Worm (Caenorhabditis elegans) whole organism, young adult: ENCODE results near the gene D1025.10.

Experiments
- C06A6.2 ChIP-seq: fragments of 200-800 bp; sonication (Bioruptor generic); conservative IDR thresholded peaks from 2 replicates; pipeline ENCODE4 v1.3.6; 2022; ENCODE audit warnings: missing genetic modification characterization, missing compliant biosample characterization
- C17E4.6 ChIP-seq: fragments of 200-800 bp; sonication (Bioruptor generic); IDR thresholded peaks from 2 replicates; pipeline ENCODE4 v1.3.6; 2022; ENCODE audit warnings: missing genetic modification reagents, missing genetic modification characterization, missing compliant biosample characterization
- F22D6.2 ChIP-seq: sonication (generic microtip); optimal IDR thresholded peaks from 2 replicates; lab custom pipeline; 2016; ENCODE audit warnings: mild to moderate bottlenecking, missing genetic modification characterization, missing compliant biosample characterization
- F33H1.4 ChIP-seq: fragments of 200-800 bp; sonication (Bioruptor generic); IDR thresholded peaks from 2 replicates; pipeline ENCODE4 v1.3.6; 2022; ENCODE audit warnings: missing genetic modification reagents, missing genetic modification characterization, missing compliant biosample characterization
- F39B2.1 ChIP-seq: fragments of 200-800 bp; sonication (Bioruptor generic); IDR thresholded peaks from 2 replicates; pipeline ENCODE4 v1.3.6; 2022; ENCODE audit warnings: missing genetic modification reagents, missing genetic modification characterization, missing compliant biosample characterization
- F52B5.7 ChIP-seq: sonication (generic microtip); optimal IDR thresholded peaks from 2 replicates; lab custom pipeline; 2016; ENCODE audit warnings: mild to moderate bottlenecking, missing genetic modification characterization, missing compliant biosample characterization
- K12H6.12 ChIP-seq: fragments of 200-800 bp; sonication (Bioruptor generic); optimal IDR thresholded peaks from 2 replicates; lab custom pipeline; 2018; ENCODE audit warnings: mild to moderate bottlenecking, missing genetic modification characterization, missing compliant biosample characterization
- Y56A3A.18 ChIP-seq: fragments of 200-800 bp; sonication (Bioruptor generic); IDR thresholded peaks from 2 replicates; pipeline ENCODE4 v1.3.6; 2022; ENCODE audit warnings: missing genetic modification reagents, missing genetic modification characterization, missing compliant biosample characterization
- Y67H2A.10 ChIP-seq: fragments of 200-800 bp; sonication (Bioruptor generic); conservative IDR thresholded peaks from 2 replicates; pipeline ENCODE4 v1.3.6; 2022; ENCODE audit warnings: missing genetic modification reagents, missing genetic modification characterization, missing compliant biosample characterization
- ZK185.1 ChIP-seq: sonication (generic microtip); optimal IDR thresholded peaks from 2 replicates; lab custom pipeline; 2016; ENCODE audit warnings: mild to moderate bottlenecking, missing genetic modification characterization, missing compliant biosample characterization; ENCODE audit not compliant: poor library complexity, severe bottlenecking
- aptf-2 ChIP-seq: fragments of 200-800 bp; sonication (Bioruptor generic); conservative IDR thresholded peaks from 2 replicates; pipeline ENCODE4 v1.3.6; 2022; ENCODE audit warnings: missing genetic modification reagents, missing genetic modification characterization, missing compliant biosample characterization
- attf-3 ChIP-seq: fragments of 200-800 bp; sonication (Bioruptor generic); conservative IDR thresholded peaks from 2 replicates; pipeline ENCODE4 v1.3.6; 2022; ENCODE audit warnings: missing genetic modification reagents, missing genetic modification characterization, missing compliant biosample characterization
- attf-5 ChIP-seq: fragments of 200-800 bp; sonication (Bioruptor generic); optimal IDR thresholded peaks from 2 replicates; lab custom pipeline; 2018; ENCODE audit warnings: mild to moderate bottlenecking, missing genetic modification characterization, missing compliant biosample characterization
- bed-2 ChIP-seq: fragments of 200-800 bp; sonication (Bioruptor generic); IDR thresholded peaks from 2 replicates; pipeline ENCODE4 v1.3.6; 2022; ENCODE audit warnings: missing genetic modification reagents, missing genetic modification characterization, missing compliant biosample characterization
- ceh-40 ChIP-seq: fragments of 200-800 bp; sonication (Bioruptor generic); IDR thresholded peaks from 2 replicates; pipeline ENCODE4 v1.3.6; 2022; ENCODE audit warnings: missing genetic modification characterization, missing compliant biosample characterization
- ceh-58 ChIP-seq: fragments of 200-800 bp; sonication (Bioruptor generic); IDR thresholded peaks from 2 replicates; pipeline ENCODE4 v1.3.6; 2022; ENCODE audit warnings: missing genetic modification characterization, missing compliant biosample characterization
- ceh-79 ChIP-seq: sonication (generic microtip); optimal IDR thresholded peaks from 2 replicates; lab custom pipeline; 2017; ENCODE audit warnings: mild to moderate bottlenecking, missing genetic modification characterization, missing compliant biosample characterization
- ceh-91 ChIP-seq: fragments of 200-800 bp; sonication (Bioruptor generic); IDR thresholded peaks from 2 replicates; pipeline ENCODE4 v1.3.6; 2022; ENCODE audit warnings: missing genetic modification reagents, missing genetic modification characterization, missing compliant biosample characterization
- dpl-1 ChIP-seq: fragments of 150-350 bp; optimal IDR thresholded peaks from 2 replicates; lab custom pipeline; 2014; ENCODE audit warnings: missing biosample characterization, missing genetic modification reagents, missing genetic modification characterization
- egl-18 ChIP-seq: fragments of 200-800 bp; sonication (Bioruptor generic); IDR thresholded peaks from 2 replicates; pipeline ENCODE4 v1.3.6; 2022; ENCODE audit warnings: missing genetic modification reagents, missing genetic modification characterization, missing compliant biosample characterization
- egl-44 ChIP-seq: fragments of 200-800 bp; sonication (Bioruptor generic); IDR thresholded peaks from 2 replicates; pipeline ENCODE4 v1.3.6; 2022; ENCODE audit warnings: missing genetic modification reagents, missing genetic modification characterization, missing compliant biosample characterization
- egrh-3 ChIP-seq: fragments of 200-800 bp; sonication (Bioruptor generic); IDR thresholded peaks from 2 replicates; pipeline ENCODE4 v1.3.6; 2022; ENCODE audit warnings: missing genetic modification reagents, missing genetic modification characterization, missing compliant biosample characterization
- gei-17 ChIP-seq: fragments of 200-800 bp; sonication (Bioruptor generic); optimal IDR thresholded peaks from 2 replicates; lab custom pipeline; 2018; ENCODE audit warnings: mild to moderate bottlenecking, missing genetic modification characterization, missing compliant biosample characterization
- hlh-26 ChIP-seq: fragments of 200-800 bp; sonication (Bioruptor generic); conservative IDR thresholded peaks from 2 replicates; pipeline ENCODE4 v1.3.6; 2022; ENCODE audit warnings: missing genetic modification reagents, missing genetic modification characterization, missing compliant biosample characterization
- lin-26 ChIP-seq: fragments of 200-800 bp; sonication (Bioruptor generic); IDR thresholded peaks from 2 replicates; pipeline ENCODE4 v1.3.6; 2022; ENCODE audit warnings: missing genetic modification reagents, missing genetic modification characterization, missing compliant biosample characterization
- lin-35 ChIP-seq, 3 experiments: fragments of 150-350 bp in 2 of 3; sonication (generic microtip) in 1 of 3; optimal IDR thresholded peaks; 2 replicates each; lab custom pipeline; 2014 to 2018; ENCODE audit warnings: missing biosample characterization in 3 of 3, missing genetic modification characterization in 3 of 3, missing genetic modification reagents in 3 of 3
- lin-54 ChIP-seq: fragments of 200-800 bp; sonication (Bioruptor generic); optimal IDR thresholded peaks from 2 replicates; lab custom pipeline; 2018; ENCODE audit warnings: mild to moderate bottlenecking, missing genetic modification characterization, missing compliant biosample characterization
- mcd-1 ChIP-seq: fragments of 200-800 bp; sonication (Bioruptor generic); IDR thresholded peaks from 2 replicates; pipeline ENCODE4 v1.3.6; 2022; ENCODE audit warnings: missing genetic modification reagents, missing genetic modification characterization, missing compliant biosample characterization
- nfya-2 ChIP-seq: fragments of 200-800 bp; sonication (Bioruptor generic); IDR thresholded peaks from 2 replicates; pipeline ENCODE4 v1.3.6; 2022; ENCODE audit warnings: missing genetic modification reagents, missing genetic modification characterization, missing compliant biosample characterization
- nhr-80 ChIP-seq: sonication (generic microtip); optimal IDR thresholded peaks from 2 replicates; lab custom pipeline; 2016; ENCODE audit warnings: missing genetic modification characterization, missing compliant biosample characterization
- pbrm-1 ChIP-seq: fragments of 200-800 bp; sonication (Bioruptor generic); IDR thresholded peaks from 2 replicates; pipeline ENCODE4 v1.3.6; 2022; ENCODE audit warnings: missing genetic modification reagents, missing genetic modification characterization, missing compliant biosample characterization
- sea-2 ChIP-seq: fragments of 200-800 bp; sonication (Bioruptor generic); IDR thresholded peaks from 2 replicates; pipeline ENCODE4 v1.3.6; 2022; ENCODE audit warnings: missing genetic modification characterization, missing compliant biosample characterization
- snpc-1.3 ChIP-seq: sonication (generic microtip); optimal IDR thresholded peaks from 2 replicates; lab custom pipeline; 2017; ENCODE audit warnings: missing genetic modification characterization, mild to moderate bottlenecking, missing compliant biosample characterization, antibody characterized with exemption, moderate library complexity, missing genotype, missing genetic modification reagents; ENCODE audit not compliant: insufficient read depth
- somi-1 ChIP-seq: fragments of 200-800 bp; sonication (Bioruptor generic); optimal IDR thresholded peaks from 2 replicates; lab custom pipeline; 2018; ENCODE audit warnings: mild to moderate bottlenecking, missing genetic modification characterization, missing compliant biosample characterization
- tbx-9 ChIP-seq: sonication (generic microtip); optimal IDR thresholded peaks from 2 replicates; lab custom pipeline; 2016; ENCODE audit warnings: borderline replicate concordance, missing genetic modification characterization, inconsistent platforms, missing compliant biosample characterization
- tlf-1 ChIP-seq: fragments of 200-800 bp; sonication (Bioruptor generic); optimal IDR thresholded peaks from 2 replicates; lab custom pipeline; 2018; ENCODE audit warnings: mild to moderate bottlenecking, missing genetic modification characterization, missing compliant biosample characterization
- unc-130 ChIP-seq: sonication (generic microtip); optimal IDR thresholded peaks from 2 replicates; lab custom pipeline; 2016; ENCODE audit warnings: missing genetic modification reagents, missing genetic modification characterization, missing compliant biosample characterization
- zfh-2 ChIP-seq: fragments of 200-800 bp; sonication (Bioruptor generic); conservative IDR thresholded peaks from 2 replicates; pipeline ENCODE4 v1.3.6; 2022; ENCODE audit warnings: missing genetic modification reagents, missing genetic modification characterization, missing compliant biosample characterization
- ztf-22 ChIP-seq: fragments of 200-800 bp; sonication (Bioruptor generic); optimal IDR thresholded peaks from 2 replicates; lab custom pipeline; 2018; ENCODE audit warnings: mild to moderate bottlenecking, missing genetic modification characterization, moderate library complexity, missing compliant biosample characterization
- ztf-28 ChIP-seq: fragments of 200-800 bp; sonication (Bioruptor generic); IDR thresholded peaks from 2 replicates; pipeline ENCODE4 v1.3.6; 2022; ENCODE audit warnings: missing genetic modification reagents, missing genetic modification characterization, missing compliant biosample characterization
- ztf-3 ChIP-seq: fragments of 200-800 bp; sonication (Bioruptor generic); optimal IDR thresholded peaks from 2 replicates; lab custom pipeline; 2018; ENCODE audit warnings: mild to moderate bottlenecking, missing genetic modification characterization, missing compliant biosample characterization

The D1025.10 gene

ce11 chrX:14508823-14509259 lies 7.8 kb upstream of the D1025.10 start (continued):
- TF ChIP-seq lin-35 (GFP tag; optimal IDR thresholded peaks at IDR 0.05; lab: Kevin White, UChicago) (no peak), somi-1 (GFP tag; lab: Kevin White, UChicago) (peak; percentile 39), snpc-1.3 (tag; lab: Kevin White, UChicago) (no peak), sea-2 (GFP tag; lab: Robert Waterston, UW) (no peak), nhr-80 (tag; lab: Kevin White, UChicago) (peak; percentile 15), ZK185.1 (tag; lab: Kevin White, UChicago) (no peak), C17E4.6 (GFP tag; lab: Robert Waterston, UW) (no peak), lin-26 (no peak), ztf-22 (no peak), ceh-40 (GFP tag; lab: Robert Waterston, UW) (no peak), zfh-2 (0 out of 2 replicates have a peak, but pooled peaks have one; percentile 18), tlf-1 (no peak), pbrm-1 (GFP tag; lab: Robert Waterston, UW) (no peak), dpl-1 (GFP tag; lab: Kevin White, UChicago) (no peak)

DNA sequence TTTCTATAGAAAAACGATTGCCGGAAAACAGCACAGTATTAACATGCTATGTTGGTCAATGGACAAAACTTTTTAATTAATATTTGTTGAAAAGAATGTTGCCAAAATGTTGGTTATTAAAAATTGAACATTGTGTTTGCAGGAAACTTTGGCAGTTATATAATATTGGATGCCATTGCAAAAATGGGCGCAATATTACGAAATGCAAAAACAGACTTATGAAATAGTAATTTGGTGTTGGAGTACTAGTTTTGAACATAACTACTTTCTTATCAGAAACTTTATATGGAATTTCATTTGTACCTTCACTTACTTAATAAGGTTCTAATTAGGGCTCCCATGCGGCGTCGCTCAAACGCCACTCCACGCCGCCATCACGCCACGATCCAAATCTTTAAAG lies 6.3 kb upstream of the D1025.10 start:
- TF ChIP-seq ceh-40 (GFP tag; lab: Robert Waterston, UW) (no peak), ztf-3 (GFP tag; lab: Kevin White, UChicago) (no peak), aptf-2 (GFP tag; lab: Robert Waterston, UW) (no peak), tbx-9 (tag; lab: Kevin White, UChicago) (no peak), F33H1.4 (no peak), ceh-91 (GFP tag; lab: Robert Waterston, UW) (no peak), ztf-22 (no peak), ZK185.1 (tag; lab: Kevin White, UChicago) (no peak), K12H6.12 (no peak), hlh-26 (no peak), nfya-2 (GFP tag; lab: Robert Waterston, UW) (no peak), F52B5.7 (tag; lab: Kevin White, UChicago) (no peak), lin-54 (no peak), Y67H2A.10 (GFP tag; lab: Robert Waterston, UW) (no peak), Y56A3A.18 (no peak), somi-1 (GFP tag; lab: Kevin White, UChicago) (no peak), ztf-28 (GFP tag; lab: Robert Waterston, UW) (no peak), ceh-79 (tag; lab: Kevin White, UChicago) (no peak), egl-44 (no peak)

DNA sequence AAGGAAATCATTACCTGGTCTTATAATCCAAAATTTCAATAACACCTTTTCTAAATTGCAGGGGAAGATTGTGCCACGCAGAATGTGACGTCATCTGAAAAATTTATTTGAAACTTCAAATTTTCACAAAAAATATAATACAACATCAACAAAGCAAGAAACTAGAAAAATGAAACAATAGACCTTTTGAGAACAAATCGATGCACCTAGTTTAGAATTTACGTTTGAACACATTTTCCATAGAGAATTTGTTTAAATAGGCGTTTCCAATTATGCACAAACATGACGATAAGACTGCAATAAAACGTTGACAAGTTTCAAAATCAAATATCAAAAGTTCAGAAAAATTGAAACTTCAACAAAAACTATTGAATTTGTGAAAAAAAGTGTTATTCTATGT lies 3.8 kb upstream of the D1025.10 start, which contains the start of gene fbxa-141:
Gene fbxa-141, minus strand, starts transcription at position 101 of the 400 bp plus-strand sequence.
- no peak for TF ChIP-seq egl-18 (GFP tag; lab: Robert Waterston, UW)
- TF ChIP-seq nhr-80 (tag; lab: Kevin White, UChicago), result no peak
- no peak for TF ChIP-seq unc-130 (GFP tag; lab: Kevin White, UChicago)
- no peak for TF ChIP-seq F39B2.1 (GFP tag; lab: Robert Waterston, UW)
- no peak for TF ChIP-seq bed-2 (GFP tag; lab: Robert Waterston, UW)
- TF ChIP-seq mcd-1 (GFP tag; lab: Robert Waterston, UW), result no peak
- no peak for TF ChIP-seq egrh-3 (GFP tag; lab: Robert Waterston, UW)
- TF ChIP-seq gei-17 (GFP tag; lab: Kevin White, UChicago), result no peak
- TF ChIP-seq C06A6.2 (GFP tag; lab: Robert Waterston, UW), result no peak
- TF ChIP-seq ceh-58, result no peak
- TF ChIP-seq F33H1.4, result no peak
- no peak for TF ChIP-seq ZK185.1 (tag; lab: Kevin White, UChicago)
- TF ChIP-seq ztf-3 (GFP tag; lab: Kevin White, UChicago), result no peak
- TF ChIP-seq attf-3 (GFP tag; lab: Robert Waterston, UW), result no peak
- no peak for TF ChIP-seq attf-5 (GFP tag; lab: Kevin White, UChicago)
- TF ChIP-seq nfya-2 (GFP tag; lab: Robert Waterston, UW), result no peak
- TF ChIP-seq sea-2 (GFP tag; lab: Robert Waterston, UW), result no peak
- no peak for TF ChIP-seq F22D6.2 (tag; lab: Kevin White, UChicago)
